Fruit fly (Drosophila melanogaster) whole organism, pupa: ENCODE data around the gene 140up.

Experiments
- CG10348 ChIP-seq: fragments of 200-800 bp; sonication (Bioruptor generic); IDR thresholded peaks from 2 replicates; pipeline ENCODE4 v1.3.6; 2022; ENCODE audit warnings: missing biosample characterization, missing genetic modification characterization
- CG12605 ChIP-seq: fragments of 200-800 bp; sonication (Bioruptor generic); IDR thresholded peaks from 2 replicates; pipeline ENCODE4 v1.3.6; 2022; ENCODE audit warnings: missing biosample characterization, missing genetic modification characterization
- CG13204 ChIP-seq: fragments of 200-800 bp; sonication (Bioruptor generic); optimal IDR thresholded peaks from 2 replicates; lab custom pipeline; 2018; ENCODE audit warnings: missing biosample characterization, mild to moderate bottlenecking, missing genetic modification characterization, moderate library complexity
- CG14655 ChIP-seq: fragments of 200-800 bp; sonication (Bioruptor generic); optimal IDR thresholded peaks from 3 replicates; lab custom pipeline; 2017; ENCODE audit warnings: mild to moderate bottlenecking, missing biosample characterization, missing genetic modification reagents, missing genetic modification characterization
- CG15710 ChIP-seq: fragments of 200-800 bp; sonication (Bioruptor generic); optimal IDR thresholded peaks from 2 replicates; lab custom pipeline; 2018; ENCODE audit warnings: missing biosample characterization, mild to moderate bottlenecking, missing genetic modification characterization, moderate library complexity
- CG17806 ChIP-seq: fragments of 200-800 bp; sonication (Bioruptor generic); optimal IDR thresholded peaks from 2 replicates; lab custom pipeline; 2018; ENCODE audit warnings: missing biosample characterization, mild to moderate bottlenecking, missing genetic modification characterization, moderate library complexity
- CG32121 ChIP-seq: fragments of 200-800 bp; sonication (Bioruptor generic); IDR thresholded peaks from 2 replicates; pipeline ENCODE4 v1.3.6; 2022; ENCODE audit warnings: missing biosample characterization, missing genetic modification characterization
- CG34367 ChIP-seq: fragments of 200-800 bp; sonication (Bioruptor generic); optimal IDR thresholded peaks from 2 replicates; lab custom pipeline; 2018; ENCODE audit warnings: missing biosample characterization, mild to moderate bottlenecking, missing genetic modification characterization
- CG4496 ChIP-seq: fragments of 200-800 bp; sonication (Bioruptor generic); IDR thresholded peaks from 3 replicates; pipeline ENCODE4 v1.3.6; 2022; ENCODE audit warnings: missing biosample characterization, missing genetic modification characterization
- CG8159 ChIP-seq: fragments of 200-800 bp; sonication (Bioruptor generic); optimal IDR thresholded peaks from 3 replicates; lab custom pipeline; 2018; ENCODE audit warnings: missing biosample characterization, mild to moderate bottlenecking, missing genetic modification characterization, moderate library complexity
- CG8301 ChIP-seq: fragments of 200-800 bp; sonication (Bioruptor generic); optimal IDR thresholded peaks from 2 replicates; lab custom pipeline; 2018; ENCODE audit warnings: missing biosample characterization, mild to moderate bottlenecking, missing genetic modification characterization
- CG9948 ChIP-seq: fragments of 200-800 bp; sonication (Bioruptor generic); optimal IDR thresholded peaks from 2 replicates; lab custom pipeline; 2018; ENCODE audit warnings: missing biosample characterization, mild to moderate bottlenecking, missing genetic modification characterization, moderate library complexity
- D1 ChIP-seq: fragments of 200-800 bp; sonication (Bioruptor generic); optimal IDR thresholded peaks from 2 replicates; lab custom pipeline; 2018; ENCODE audit warnings: missing biosample characterization, mild to moderate bottlenecking, missing genetic modification characterization, moderate library complexity
- EcR ChIP-seq: fragments of 200-800 bp; sonication (Bioruptor generic); optimal IDR thresholded peaks from 3 replicates; lab custom pipeline; 2019; ENCODE audit warnings: missing biosample characterization, missing genetic modification characterization, mild to moderate bottlenecking, moderate library complexity, missing genetic modification reagents
- Ets98B ChIP-seq: fragments of 200-800 bp; sonication (Bioruptor generic); IDR thresholded peaks from 2 replicates; pipeline ENCODE4 v1.3.6; 2022; ENCODE audit warnings: missing biosample characterization, missing genetic modification characterization
- Pif1A ChIP-seq: fragments of 200-800 bp; sonication (Bioruptor generic); optimal IDR thresholded peaks from 3 replicates; lab custom pipeline; 2016; ENCODE audit warnings: missing biosample characterization, missing genetic modification characterization
- Pif1B ChIP-seq: fragments of 200-800 bp; sonication (Bioruptor generic); optimal IDR thresholded peaks from 3 replicates; lab custom pipeline; 2016; ENCODE audit warnings: missing biosample characterization, missing genetic modification characterization
- Snoo ChIP-seq: fragments of 200-800 bp; sonication (Bioruptor generic); optimal IDR thresholded peaks from 3 replicates; lab custom pipeline; 2017; ENCODE audit warnings: missing biosample characterization, mild to moderate bottlenecking, missing genetic modification characterization, inconsistent platforms
- fd96Ca ChIP-seq: fragments of 200-800 bp; sonication (Bioruptor generic); IDR thresholded peaks from 3 replicates; pipeline ENCODE4 v1.3.6; 2022; ENCODE audit warnings: missing biosample characterization, missing genetic modification characterization
- gl ChIP-seq: fragments of 200-800 bp; sonication (Bioruptor generic); optimal IDR thresholded peaks from 2 replicates; lab custom pipeline; 2018; ENCODE audit warnings: missing biosample characterization, mild to moderate bottlenecking, missing genetic modification characterization
- rn ChIP-seq: fragments of 200-800 bp; sonication (Bioruptor generic); IDR thresholded peaks from 2 replicates; pipeline ENCODE4 v1.3.6; 2022; ENCODE audit warnings: missing biosample characterization, missing genetic modification characterization

The 140up gene

DNA sequence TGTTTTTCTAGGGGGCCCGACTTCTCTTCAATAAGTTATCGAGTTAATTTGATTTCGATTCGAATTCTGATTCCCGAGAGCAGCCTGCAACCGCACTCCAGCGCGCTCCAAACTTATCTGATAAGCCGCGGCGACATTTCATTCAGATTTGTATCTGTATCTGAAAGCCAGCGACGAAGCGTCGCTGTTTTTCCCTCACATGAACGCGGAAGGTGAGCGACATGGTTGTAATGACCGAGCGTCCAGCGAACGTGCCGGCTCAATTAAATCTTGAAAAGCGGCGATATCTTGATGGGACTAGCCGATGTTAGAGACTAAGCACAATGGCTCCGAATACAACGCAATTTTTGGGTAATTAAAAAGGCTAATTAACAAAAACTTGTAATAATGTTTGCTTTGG is 22.3 kb downstream of the 140up start, which contains the start of gene PK1-R:
Gene PK1-R, minus strand, starts transcription at position 101 of the 400 bp plus-strand sequence.
- TF ChIP-seq CG13204 (GFP tag; lab: Kevin White, UChicago) (no peak), CG32121 (GFP tag; lab: Robert Waterston, UW) (no peak), CG4496 (GFP tag; lab: Robert Waterston, UW) (no peak), CG34367 (tag; lab: Kevin White, UChicago) (no peak), Ets98B (GFP tag; lab: Robert Waterston, UW) (no peak), D1 (tag; lab: Kevin White, UChicago) (no peak), CG15710 (no peak), EcR (GFP tag; lab: Kevin White, UChicago) (no peak), CG10348 (GFP tag; lab: Robert Waterston, UW) (no peak)

DNA sequence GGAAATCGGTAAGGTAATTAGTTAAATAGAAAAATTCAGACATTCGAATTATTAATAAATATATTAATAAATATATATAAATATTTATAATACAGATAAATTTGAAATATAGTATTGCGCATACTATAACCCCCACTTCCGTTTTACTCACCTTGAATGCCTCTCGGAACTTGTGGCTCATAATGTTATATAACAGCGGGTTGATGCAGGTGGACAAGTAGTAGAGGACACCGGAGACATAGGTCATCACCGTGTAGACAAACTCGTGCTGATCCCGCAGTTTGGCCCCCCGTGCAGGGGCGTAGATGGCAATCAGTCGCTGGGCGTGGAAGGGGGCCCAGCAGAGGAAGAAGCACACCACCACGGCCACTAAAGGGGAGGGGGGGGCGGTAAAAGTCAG is 24.4 kb downstream of the 140up start:
- no peak for TF ChIP-seq CG9948 (tag; lab: Kevin White, UChicago)
- TF ChIP-seq Pif1B (GFP tag; lab: Kevin White, UChicago), result no peak
- no peak for TF ChIP-seq CG8159 (tag; lab: Kevin White, UChicago)
- no peak for TF ChIP-seq Pif1A (GFP tag; lab: Kevin White, UChicago)
- TF ChIP-seq CG32121 (GFP tag; lab: Robert Waterston, UW), result no peak
- no peak for TF ChIP-seq CG8301 (tag; lab: Kevin White, UChicago)
- TF ChIP-seq Ets98B (GFP tag; lab: Robert Waterston, UW), result no peak
- TF ChIP-seq, all 21 proteins: peak for 0

DNA sequence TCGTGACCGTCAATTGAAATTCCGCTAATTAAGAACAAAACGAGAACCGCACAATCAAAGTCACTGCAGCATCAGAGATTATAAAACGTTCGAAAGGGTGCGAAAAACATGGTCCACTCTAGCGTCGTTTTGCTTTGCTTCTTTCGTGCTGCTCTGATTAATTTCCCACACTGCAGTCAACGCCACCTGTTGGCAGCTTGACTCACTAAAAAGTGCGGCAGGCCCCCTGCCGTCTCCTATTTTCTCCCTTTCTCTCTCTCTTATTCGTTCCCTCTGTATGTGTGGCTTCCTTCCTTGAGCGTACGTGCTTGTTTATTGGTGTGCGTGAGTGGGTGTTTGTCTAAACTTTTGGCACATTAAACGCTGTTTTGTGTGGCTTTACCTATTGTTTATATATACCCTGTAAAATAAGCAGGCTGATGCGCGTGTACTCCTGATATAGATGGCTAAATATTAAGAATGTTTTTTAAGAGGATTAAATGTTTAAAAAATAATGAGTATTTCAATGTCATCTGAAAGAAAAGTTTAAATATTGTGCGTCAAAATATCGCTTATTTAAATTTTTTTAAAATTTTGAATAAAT is 26.7 kb downstream of the 140up start:
- TF ChIP-seq CG14655 (GFP tag; lab: Kevin White, UChicago), result no peak
- 0 out of 2 replicates have a peak, but pooled peaks have one; percentile 18 for TF ChIP-seq Ets98B (GFP tag; lab: Robert Waterston, UW)
- TF ChIP-seq CG8159 (tag; lab: Kevin White, UChicago), result peak; percentile 82
- TF ChIP-seq CG9948 (tag; lab: Kevin White, UChicago), result no peak
- no peak for TF ChIP-seq CG10348 (GFP tag; lab: Robert Waterston, UW)
- TF ChIP-seq fd96Ca, result no peak; the same call in 2 of the 3 replicates
- TF ChIP-seq CG4496 (GFP tag; lab: Robert Waterston, UW), result peak; percentile 60
- TF ChIP-seq CG34367 (tag; lab: Kevin White, UChicago), result no peak
- TF ChIP-seq EcR (GFP tag; lab: Kevin White, UChicago), result no peak
- TF ChIP-seq Pif1A (GFP tag; lab: Kevin White, UChicago), result no peak
- TF ChIP-seq CG32121 (GFP tag; lab: Robert Waterston, UW), result 0 out of 2 replicates have a peak, but pooled peaks have one; percentile 27

dm6 chr3R:14097980-14098379 is 27.4 kb downstream of the 140up start, which contains the start of gene CG9920:
TSS of gene CG9920 (minus strand) at chr3R:14098080.
- TF ChIP-seq Snoo (tag; lab: Kevin White, UChicago) (no peak), EcR (GFP tag; lab: Kevin White, UChicago) (no peak)

DNA sequence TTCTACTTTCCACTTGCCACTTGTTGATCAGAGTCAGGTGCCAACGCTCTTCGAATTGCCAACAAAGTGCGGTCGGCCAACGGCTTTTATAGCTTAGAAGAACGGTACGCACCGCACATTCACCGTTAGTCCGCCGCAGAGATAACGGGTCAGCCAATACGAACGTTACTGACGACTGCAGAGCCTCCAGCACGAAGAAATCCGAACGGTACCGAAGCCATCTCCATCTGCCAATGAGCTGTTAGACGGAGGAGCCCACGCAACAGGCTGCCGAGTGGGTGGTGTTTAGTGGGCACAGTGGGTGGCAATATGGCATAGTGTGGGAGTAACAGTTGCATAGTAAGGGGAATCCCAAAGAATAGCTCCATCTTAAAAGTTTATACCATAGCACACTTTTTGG is 28.6 kb downstream of the 140up start, which contains the start of gene CCHa1:
Gene CCHa1, minus strand, starts transcription at position 44 of the 400 bp plus-strand sequence.
- TF ChIP-seq CG12605 (GFP tag; lab: Robert Waterston, UW), result 0 out of 2 replicates have a peak, but pooled peaks have one; percentile 19
- TF ChIP-seq CG9948 (tag; lab: Kevin White, UChicago), result no peak

- TF ChIP-seq CG14655 (GFP tag; lab: Kevin White, UChicago) (no peak), CG8159 (tag; lab: Kevin White, UChicago) (no peak), CG12605 (GFP tag; lab: Robert Waterston, UW) (no peak), CG17806 (tag; lab: Kevin White, UChicago) (no peak), D1 (tag; lab: Kevin White, UChicago) (no peak)
These were observed 29.4 kb downstream of the 140up start for dm6 chr3R:14095916-14096315.

dm6 chr3R:14095428-14095827 is 29.9 kb downstream of the 140up start:
- TF ChIP-seq CG8301 (tag; lab: Kevin White, UChicago) (no peak), Pif1A (GFP tag; lab: Kevin White, UChicago) (no peak), Snoo (tag; lab: Kevin White, UChicago) (no peak), CG13204 (GFP tag; lab: Kevin White, UChicago) (no peak), CG34367 (tag; lab: Kevin White, UChicago) (no peak), CG32121 (GFP tag; lab: Robert Waterston, UW) (no peak), fd96Ca (no peak), CG8159 (tag; lab: Kevin White, UChicago) (no peak), CG10348 (GFP tag; lab: Robert Waterston, UW) (no peak), CG17806 (tag; lab: Kevin White, UChicago) (no peak), CG9948 (tag; lab: Kevin White, UChicago) (no peak), Ets98B (GFP tag; lab: Robert Waterston, UW) (no peak), CG12605 (GFP tag; lab: Robert Waterston, UW) (no peak), rn (GFP tag; lab: Robert Waterston, UW) (no peak), CG15710 (no peak), Pif1B (GFP tag; lab: Kevin White, UChicago) (no peak), EcR (GFP tag; lab: Kevin White, UChicago) (no peak), D1 (tag; lab: Kevin White, UChicago) (no peak), gl (tag; lab: Kevin White, UChicago) (no peak), CG4496 (GFP tag; lab: Robert Waterston, UW) (no peak)
